Worm (Caenorhabditis elegans): Measurements from ENCODE around the gene T22B7.8.

- TF ChIP-seq him-1 (tag; optimal IDR thresholded peaks at IDR 0.05) (no peak), W03F9.2 (tag; optimal IDR thresholded peaks at IDR 0.05) (no peak), dao-5 (tag; optimal IDR thresholded peaks at IDR 0.05) (no peak)
Observed at ce11 chrX:5663537-5663936, 31.8 kb downstream of the T22B7.8 start, which contains the start of gene egl-13.

Measured in whole organism, L4/young adult.